Fruit fly (Drosophila melanogaster): ENCODE results near the gene CG13855.

dm6 chr3R:22455335-22455985 lies 49.7 kb downstream of the CG13855 start:
- no peak for TF ChIP-seq usp (GFP tag; optimal IDR thresholded peaks at IDR 0.05)
- no peak for TF ChIP-seq dsf (GFP tag; optimal IDR thresholded peaks at IDR 0.05; ENCODE audit: borderline replicate concordance)
- no peak for TF ChIP-seq woc (GFP tag; optimal IDR thresholded peaks at IDR 0.05)
- TF ChIP-seq jim (GFP tag; optimal IDR thresholded peaks at IDR 0.05) = no peak
